Worm (Caenorhabditis elegans): ENCODE results near the gene C05D11.13.

DNA sequence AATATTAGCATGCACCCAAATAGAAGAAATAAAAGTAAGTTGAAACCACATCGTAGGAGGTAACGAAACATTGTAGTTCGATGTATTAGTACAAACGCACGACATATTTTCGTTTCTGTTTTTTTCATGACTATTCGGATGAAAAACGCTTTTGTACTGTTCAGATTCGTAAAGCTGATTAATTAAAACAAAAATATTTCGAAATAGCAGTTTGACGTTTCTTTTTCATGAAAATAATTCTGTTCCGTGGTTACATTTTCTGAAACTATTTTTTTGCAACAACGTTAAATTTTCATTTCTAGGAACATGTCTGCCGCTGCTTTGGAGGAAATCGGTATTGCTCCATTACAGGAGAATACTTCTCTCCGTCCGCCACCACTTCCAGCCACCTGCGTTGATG, 45.1 kb upstream of the C05D11.13 start, which contains the start of gene rpt-3:
- no peak for TF ChIP-seq pha-4 (tag; optimal IDR thresholded peaks at IDR 0.05)
- no peak for TF ChIP-seq hlh-1 (tag; optimal IDR thresholded peaks at IDR 0.05)
- TF ChIP-seq mep-1 (tag; optimal IDR thresholded peaks at IDR 0.05): no peak
- no peak for TF ChIP-seq lin-13 (tag; optimal IDR thresholded peaks at IDR 0.05)
- TF ChIP-seq ham-2 (GFP tag; optimal IDR thresholded peaks at IDR 0.05): no peak
- TF ChIP-seq lin-32 (GFP tag; optimal IDR thresholded peaks at IDR 0.05): no peak
- no peak for TF ChIP-seq mab-5 (tag; optimal IDR thresholded peaks at IDR 0.05)
- no peak for TF ChIP-seq nhr-2 (tag; optimal IDR thresholded peaks at IDR 0.05)
- no peak for TF ChIP-seq unc-62 (GFP tag; optimal IDR thresholded peaks at IDR 0.05)
- no peak for TF ChIP-seq unc-39 (tag; optimal IDR thresholded peaks at IDR 0.05)
- no peak for TF ChIP-seq drap-1 (GFP tag; optimal IDR thresholded peaks at IDR 0.05)
- TF ChIP-seq snpc-4 (tag; optimal IDR thresholded peaks at IDR 0.05): no peak
- no peak for TF ChIP-seq nhr-76 (tag; optimal IDR thresholded peaks at IDR 0.05)

Data from whole organism, mixed stage, embryonic.